Worm (Caenorhabditis elegans) whole organism, L1 larva: Measurements from ENCODE around the gene dod-21.

Source experiments
- C04F5.9 ChIP-seq: sonication (generic microtip); optimal IDR thresholded peaks from 2 replicates; lab custom pipeline; 2016; ENCODE audit warnings: missing genetic modification characterization, missing compliant biosample characterization
- C16A3.4 ChIP-seq: fragments of 150-350 bp; optimal IDR thresholded peaks from 2 replicates; lab custom pipeline; 2014; ENCODE audit warnings: missing biosample characterization, missing genetic modification characterization
- aha-1 ChIP-seq: fragments of 150-350 bp; optimal IDR thresholded peaks from 2 replicates; lab custom pipeline; 2014; ENCODE audit warnings: missing biosample characterization, missing genetic modification characterization
- ceh-82 ChIP-seq, 3 experiments: fragments of 150-350 bp in 1 of 3; sonication (generic microtip) in 2 of 3; optimal IDR thresholded peaks; 2 replicates each; lab custom pipeline; 2014 to 2017; ENCODE audit warnings: missing biosample characterization in 3 of 3, missing genetic modification characterization in 3 of 3
- dpl-1 ChIP-seq, 3 experiments: fragments of 150-350 bp in 2 of 3; sonication (generic microtip) in 1 of 3; optimal IDR thresholded peaks; 2 replicates each; lab custom pipeline; 2014 to 2017; ENCODE audit warnings: missing biosample characterization in 3 of 3, missing genetic modification characterization in 3 of 3, missing genetic modification reagents in 3 of 3
- efl-1 ChIP-seq, 4 experiments: fragments of 150-350 bp; optimal IDR thresholded peaks in 3 of 4; peaks in 1 of 4; 1 replicate in 1 of 4; 2 replicates in 3 of 4; lab custom pipeline; 2014; ENCODE audit warnings: missing biosample characterization in 2 of 4, missing genetic modification characterization in 2 of 4, missing genetic modification reagents in 2 of 4
- efl-3 ChIP-seq: fragments of 200-800 bp; sonication (Bioruptor generic); optimal IDR thresholded peaks from 2 replicates; lab custom pipeline; 2018; ENCODE audit warnings: mild to moderate bottlenecking, missing genetic modification characterization, missing compliant biosample characterization
- egl-13 ChIP-seq: sonication (generic microtip); optimal IDR thresholded peaks from 2 replicates; lab custom pipeline; 2016; ENCODE audit warnings: missing genotype, missing genetic modification reagents, missing genetic modification characterization, missing compliant biosample characterization
- egl-27 ChIP-seq, 2 experiments: fragments of 150-350 bp in 1 of 2; sonication (generic microtip); optimal IDR thresholded peaks; 3 replicates each; lab custom pipeline; 2017 to 2018; ENCODE audit warnings: missing biosample characterization in 2 of 2, missing genetic modification characterization in 2 of 2, missing genetic modification reagents in 2 of 2
- elt-2 ChIP-seq: sonication (generic microtip); optimal IDR thresholded peaks from 2 replicates; lab custom pipeline; 2016; ENCODE audit warnings: missing genetic modification characterization, mild to moderate bottlenecking, inconsistent platforms, missing compliant biosample characterization, missing genetic modification reagents
- fkh-4 ChIP-seq: sonication (generic microtip); optimal IDR thresholded peaks from 2 replicates; lab custom pipeline; 2016; ENCODE audit warnings: missing compliant biosample characterization, missing genetic modification characterization, borderline replicate concordance
- fkh-8 ChIP-seq: sonication (generic microtip); optimal IDR thresholded peaks from 2 replicates; lab custom pipeline; 2016; ENCODE audit warnings: mild to moderate bottlenecking, missing genetic modification characterization, missing compliant biosample characterization
- hlh-17 ChIP-seq: fragments of 200-800 bp; sonication (Bioruptor generic); optimal IDR thresholded peaks from 2 replicates; lab custom pipeline; 2018; ENCODE audit warnings: missing genetic modification characterization, mild to moderate bottlenecking, missing compliant biosample characterization, moderate library complexity, borderline replicate concordance
- lin-13 ChIP-seq: fragments of 150-350 bp; optimal IDR thresholded peaks from 2 replicates; lab custom pipeline; 2014; ENCODE audit warnings: missing biosample characterization, missing genetic modification reagents, missing genetic modification characterization
- lin-15B ChIP-seq: fragments of 150-350 bp; sonication (generic microtip); optimal IDR thresholded peaks from 3 replicates; lab custom pipeline; 2014; ENCODE audit warnings: missing biosample characterization, missing genetic modification characterization
- lin-39 ChIP-seq: fragments of 150-350 bp; optimal IDR thresholded peaks from 2 replicates; lab custom pipeline; 2014; ENCODE audit warnings: missing biosample characterization, missing genetic modification reagents, missing genetic modification characterization
- mep-1 ChIP-seq: fragments of 150-350 bp; optimal IDR thresholded peaks from 2 replicates; lab custom pipeline; 2014; ENCODE audit warnings: missing biosample characterization, missing genetic modification characterization
- nhr-12 ChIP-seq: sonication (generic microtip); optimal IDR thresholded peaks from 2 replicates; lab custom pipeline; 2017; ENCODE audit warnings: missing biosample characterization, missing genetic modification characterization
- nhr-84 ChIP-seq: sonication (generic microtip); optimal IDR thresholded peaks from 2 replicates; lab custom pipeline; 2017; ENCODE audit warnings: missing biosample characterization, missing genetic modification characterization
- nhr-85 ChIP-seq: sonication (generic microtip); peaks from one replicate; lab custom pipeline; 2016; ENCODE audit warnings: missing genetic modification characterization, inconsistent platforms, missing compliant biosample characterization
- pag-3 ChIP-seq: sonication (generic microtip); optimal IDR thresholded peaks from 2 replicates; lab custom pipeline; 2017; ENCODE audit warnings: missing genetic modification characterization, mild to moderate bottlenecking, missing compliant biosample characterization, antibody characterized with exemption, borderline replicate concordance; ENCODE audit not compliant: insufficient read depth
- sup-37 ChIP-seq: fragments of 200-800 bp; sonication (Bioruptor generic); optimal IDR thresholded peaks from 2 replicates; lab custom pipeline; 2018; ENCODE audit warnings: mild to moderate bottlenecking, missing genetic modification characterization, missing compliant biosample characterization
- tbx-2 ChIP-seq: sonication (generic microtip); optimal IDR thresholded peaks from 2 replicates; lab custom pipeline; 2016; ENCODE audit warnings: missing genetic modification characterization, missing compliant biosample characterization
- unc-30 ChIP-seq: sonication (generic microtip); optimal IDR thresholded peaks from 2 replicates; lab custom pipeline; 2017; ENCODE audit warnings: missing biosample characterization, missing genetic modification characterization
- vab-15 ChIP-seq: sonication (generic microtip); optimal IDR thresholded peaks from 2 replicates; lab custom pipeline; 2017; ENCODE audit warnings: missing genotype, mild to moderate bottlenecking, missing genetic modification characterization, missing compliant biosample characterization
- xbp-1 ChIP-seq: sonication (generic microtip); optimal IDR thresholded peaks from 2 replicates; lab custom pipeline; 2016; ENCODE audit warnings: missing genetic modification characterization, missing compliant biosample characterization
- zip-4 ChIP-seq: fragments of 200-800 bp; sonication (Bioruptor generic); optimal IDR thresholded peaks from 2 replicates; lab custom pipeline; 2018; ENCODE audit warnings: mild to moderate bottlenecking, missing genetic modification characterization, moderate library complexity, missing compliant biosample characterization

dod-21 gene

ce11 chrIV:12969141-12969540 lies 32.6 kb downstream of the dod-21 start, which contains the start of gene F55G11.2 (continued):
- TF ChIP-seq tbx-2 (tag; lab: Kevin White, UChicago) = no peak
- TF ChIP-seq nhr-84 (tag; lab: Kevin White, UChicago) = no peak
- peak; percentile 86 for TF ChIP-seq elt-2 (tag; lab: Kevin White, UChicago)

- TF ChIP-seq vab-15 (tag; lab: Kevin White, UChicago) = no peak
- TF ChIP-seq elt-2 (tag; lab: Kevin White, UChicago) = peak; percentile 93
- TF ChIP-seq, all 84 proteins: peak for 1
Measured at ce11 chrIV:12971994-12972520, 35.5 kb downstream of the dod-21 start.

ce11 chrIV:12972780-12973179 lies 36.2 kb downstream of the dod-21 start:
- TF ChIP-seq lin-15B (tag; lab: Kevin White, UChicago) (no peak), zip-4 (GFP tag; lab: Kevin White, UChicago) (no peak), egl-27 (tag; optimal IDR thresholded peaks at IDR 0.05; lab: Kevin White, UChicago) (no peak), nhr-85 (tag; lab: Kevin White, UChicago) (no peak), hlh-17 (GFP tag; lab: Kevin White, UChicago) (no peak), fkh-4 (tag; lab: Kevin White, UChicago) (no peak), lin-13 (GFP tag; lab: Kevin White, UChicago) (no peak), nhr-84 (tag; lab: Kevin White, UChicago) (no peak), fkh-8 (tag; lab: Kevin White, UChicago) (no peak), egl-13 (tag; lab: Kevin White, UChicago) (no peak), C04F5.9 (tag; lab: Kevin White, UChicago) (no peak), xbp-1 (tag; lab: Kevin White, UChicago) (no peak)

- TF ChIP-seq dpl-1 (GFP tag; optimal IDR thresholded peaks at IDR 0.05; lab: Kevin White, UChicago) (no peak), zip-4 (GFP tag; lab: Kevin White, UChicago) (no peak), elt-2 (tag; lab: Kevin White, UChicago) (peak; percentile 77)
- TF ChIP-seq, all 84 proteins: peak for 1
Measured at ce11 chrIV:12973336-12973735, 36.8 kb downstream of the dod-21 start, which contains the start of gene F55G11.4. F55G11.4 (plus strand) TSS chrIV:12973624.

ce11 chrIV:12975981-12976380 lies 39.4 kb downstream of the dod-21 start, which contains the start of gene dod-17:
dod-17 (plus strand) TSS chrIV:12976303.
- TF ChIP-seq aha-1 (no peak), elt-2 (tag; lab: Kevin White, UChicago) (peak; percentile 40)

ce11 chrIV:12977650-12978049 lies 41.1 kb downstream of the dod-21 start:
- TF ChIP-seq mep-1 = no peak
- TF ChIP-seq lin-39 = no peak
- TF ChIP-seq fkh-4 (tag; lab: Kevin White, UChicago) = no peak
- TF ChIP-seq unc-30 = no peak
- no peak for TF ChIP-seq sup-37
- TF ChIP-seq nhr-12 (tag; lab: Kevin White, UChicago) = no peak
- no peak for TF ChIP-seq vab-15 (tag; lab: Kevin White, UChicago)
- TF ChIP-seq efl-1 (optimal IDR thresholded peaks at IDR 0.05; lab: Kevin White, UChicago) = no peak
- TF ChIP-seq efl-1 (GFP tag; optimal IDR thresholded peaks at IDR 0.05 in 1 of 2; lab: Kevin White, UChicago) = no peak
- TF ChIP-seq aha-1 = no peak
- TF ChIP-seq ceh-82 (tag; optimal IDR thresholded peaks at IDR 0.05; lab: Kevin White, UChicago) = no peak
- TF ChIP-seq pag-3 (tag; lab: Kevin White, UChicago) = no peak
- no peak for TF ChIP-seq efl-3 (GFP tag; lab: Kevin White, UChicago)
- no peak for TF ChIP-seq C16A3.4 (tag; lab: Kevin White, UChicago)
